Worm (Caenorhabditis elegans): Measurements from ENCODE around the gene sptl-2.

Gene sptl-2

DNA sequence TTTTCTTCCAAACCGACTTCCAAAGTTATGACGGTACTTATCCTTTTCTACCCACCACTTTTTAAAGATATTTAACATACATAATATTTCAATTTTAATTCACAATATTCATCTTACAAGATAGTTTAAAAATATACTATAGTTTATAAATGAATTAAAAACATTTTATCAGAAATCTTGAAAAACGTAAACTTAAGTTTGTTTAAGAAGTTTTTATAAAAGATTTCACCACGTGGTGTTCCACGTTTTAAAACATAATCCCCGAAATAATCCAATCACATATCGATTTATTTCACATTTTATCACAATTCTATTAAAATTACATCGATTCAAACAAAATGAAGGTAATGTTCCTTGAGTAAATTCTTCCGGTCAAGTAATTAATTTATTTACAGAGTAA is 29.7 kb downstream of the sptl-2 start, which contains the start of gene ZC513.3:
Gene ZC513.3, plus strand, starts transcription at position 301 of the 400 bp plus-strand sequence.
- TF ChIP-seq cog-1 (tag; optimal IDR thresholded peaks at IDR 0.05), result no peak
- TF ChIP-seq ztf-23 (GFP tag; IDR thresholded peaks at IDR 0.05), result no peak
- TF ChIP-seq T22C8.4 (GFP tag; IDR thresholded peaks at IDR 0.05), result no peak
- no peak for TF ChIP-seq tab-1 (GFP tag; IDR thresholded peaks at IDR 0.05)
- TF ChIP-seq ref-1 (GFP tag; conservative IDR thresholded peaks at IDR 0.05), result no peak
- TF ChIP-seq klf-2 (GFP tag; conservative IDR thresholded peaks at IDR 0.05), result no peak
- TF ChIP-seq ztf-29 (GFP tag; IDR thresholded peaks at IDR 0.05), result no peak
- TF ChIP-seq med-1 (GFP tag; optimal IDR thresholded peaks at IDR 0.05; ENCODE audit: insufficient read depth), result no peak
- no peak for TF ChIP-seq flt-1 (GFP tag; IDR thresholded peaks at IDR 0.05)

DNA sequence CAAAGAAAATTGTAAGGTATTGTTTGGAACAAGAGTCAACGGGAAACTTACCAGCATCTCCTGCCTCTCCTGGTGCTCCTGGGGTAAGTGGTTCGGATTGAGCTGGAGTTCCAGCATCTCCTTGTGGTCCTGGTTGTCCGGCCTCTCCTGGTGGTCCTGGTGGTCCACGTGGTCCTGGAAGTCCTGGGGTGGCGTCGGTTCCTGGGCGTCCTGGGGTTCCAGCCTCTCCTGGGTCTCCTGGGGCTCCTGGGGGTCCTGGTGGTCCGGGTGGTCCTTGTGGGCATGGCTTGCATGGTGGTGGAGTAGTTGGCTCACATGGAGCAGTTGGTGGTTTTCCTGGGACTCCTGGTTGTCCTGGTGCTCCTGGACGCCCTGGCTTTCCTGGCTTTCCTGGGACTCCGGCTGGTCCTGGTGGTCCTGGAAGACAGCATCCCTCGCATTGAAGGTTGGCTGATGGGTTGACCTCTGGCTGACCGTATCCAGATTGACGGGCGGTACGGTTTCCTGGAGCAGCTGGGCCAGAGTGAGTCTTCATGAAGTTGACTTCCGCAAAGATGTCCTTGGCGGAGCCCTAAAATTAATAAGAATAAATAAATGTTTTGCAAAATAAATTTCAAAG is 33.2 kb downstream of the sptl-2 start:
- TF ChIP-seq ztf-29 (GFP tag; IDR thresholded peaks at IDR 0.05), result no peak
- TF ChIP-seq ref-1 (GFP tag; conservative IDR thresholded peaks at IDR 0.05), result no peak
- no peak for TF ChIP-seq T22C8.4 (GFP tag; IDR thresholded peaks at IDR 0.05)
- TF ChIP-seq cog-1 (tag; optimal IDR thresholded peaks at IDR 0.05), result no peak
- no peak for TF ChIP-seq tab-1 (GFP tag; IDR thresholded peaks at IDR 0.05)
- no peak for TF ChIP-seq flt-1 (GFP tag; IDR thresholded peaks at IDR 0.05)
- no peak for TF ChIP-seq ztf-23 (GFP tag; IDR thresholded peaks at IDR 0.05)
- no peak for TF ChIP-seq med-1 (GFP tag; optimal IDR thresholded peaks at IDR 0.05; ENCODE audit: insufficient read depth)
- no peak for TF ChIP-seq klf-2 (GFP tag; conservative IDR thresholded peaks at IDR 0.05)

DNA sequence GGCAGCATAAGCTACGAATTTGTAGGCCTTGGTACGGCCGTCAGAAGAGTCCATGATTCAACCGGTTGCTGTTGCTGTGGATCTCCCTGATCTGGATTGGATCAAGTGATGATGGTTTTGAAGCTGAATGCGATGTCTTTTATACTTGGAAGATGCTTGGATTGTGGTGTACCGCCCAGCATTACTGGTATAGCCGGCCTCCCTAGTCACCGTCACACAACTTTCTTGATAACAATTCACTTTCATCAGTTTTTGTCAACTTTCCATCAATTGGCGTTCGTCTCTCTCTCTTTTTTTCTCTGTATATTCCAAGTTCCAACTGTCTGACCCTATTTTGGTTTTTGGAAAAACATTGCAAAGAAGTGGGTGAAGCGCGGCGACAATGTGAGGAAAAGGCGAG is 33.8 kb downstream of the sptl-2 start, which contains the start of gene col-43:
Gene col-43, minus strand, starts transcription at position 101 of the 400 bp plus-strand sequence.
- TF ChIP-seq ztf-29 (GFP tag; IDR thresholded peaks at IDR 0.05) (no peak), klf-2 (GFP tag; conservative IDR thresholded peaks at IDR 0.05) (no peak), tab-1 (GFP tag; IDR thresholded peaks at IDR 0.05) (no peak), ref-1 (GFP tag; conservative IDR thresholded peaks at IDR 0.05) (no peak)

DNA sequence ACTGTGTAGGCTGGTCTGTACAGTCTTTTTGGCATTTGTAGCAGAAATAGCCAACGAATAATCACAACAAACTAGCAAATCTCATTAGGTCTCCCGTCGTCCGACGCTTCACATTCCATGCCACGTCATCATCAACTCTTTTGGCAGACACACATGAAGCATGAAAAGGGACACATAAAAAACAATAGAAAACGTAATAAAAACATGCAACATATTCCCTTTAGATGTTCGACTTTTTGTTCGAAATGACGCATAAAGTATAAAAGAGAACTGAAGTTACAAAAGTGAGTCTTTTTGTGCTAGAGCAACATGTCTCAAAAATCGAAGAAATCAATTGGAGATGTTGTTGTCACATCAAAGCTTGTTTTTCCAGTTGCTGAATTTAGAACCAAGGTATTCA is 34.8 kb downstream of the sptl-2 start, which contains the start of gene sth-1:
Gene sth-1, plus strand, starts transcription at position 301 of the 400 bp plus-strand sequence.
- TF ChIP-seq med-1 (GFP tag; optimal IDR thresholded peaks at IDR 0.05; ENCODE audit: insufficient read depth) (no peak), klf-2 (GFP tag; conservative IDR thresholded peaks at IDR 0.05) (no peak), ztf-29 (GFP tag; IDR thresholded peaks at IDR 0.05) (no peak), ref-1 (GFP tag; conservative IDR thresholded peaks at IDR 0.05) (no peak), tab-1 (GFP tag; IDR thresholded peaks at IDR 0.05) (no peak)

DNA sequence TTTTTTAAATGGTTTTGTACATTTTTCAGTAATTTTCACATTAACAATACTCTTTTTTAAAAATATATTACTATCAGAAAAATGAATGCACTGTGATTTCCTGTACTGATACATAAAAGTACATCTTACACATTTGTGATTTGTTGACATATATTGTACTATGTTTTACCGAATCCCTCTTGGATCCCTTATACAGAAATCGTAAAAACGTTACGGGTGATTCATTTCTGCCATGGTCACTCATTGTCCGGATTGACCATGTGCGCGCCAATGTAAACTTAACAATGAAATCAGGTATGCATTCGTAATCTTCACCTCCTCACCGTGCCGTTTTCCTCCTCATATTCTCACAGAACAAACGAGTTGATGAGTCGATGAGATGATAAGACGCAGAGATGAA is 37.1 kb downstream of the sptl-2 start, which contains the start of gene ZC513.2:
Gene ZC513.2, plus strand, starts transcription at position 301 of the 400 bp plus-strand sequence.
- TF ChIP-seq tab-1 (GFP tag; IDR thresholded peaks at IDR 0.05), result no peak
- no peak for TF ChIP-seq med-1 (GFP tag; optimal IDR thresholded peaks at IDR 0.05; ENCODE audit: insufficient read depth)
- no peak for TF ChIP-seq ztf-23 (GFP tag; IDR thresholded peaks at IDR 0.05)
- TF ChIP-seq ref-1 (GFP tag; conservative IDR thresholded peaks at IDR 0.05), result no peak
- TF ChIP-seq klf-2 (GFP tag; conservative IDR thresholded peaks at IDR 0.05), result no peak
- TF ChIP-seq T22C8.4 (GFP tag; IDR thresholded peaks at IDR 0.05), result no peak
- TF ChIP-seq flt-1 (GFP tag; IDR thresholded peaks at IDR 0.05), result no peak

DNA sequence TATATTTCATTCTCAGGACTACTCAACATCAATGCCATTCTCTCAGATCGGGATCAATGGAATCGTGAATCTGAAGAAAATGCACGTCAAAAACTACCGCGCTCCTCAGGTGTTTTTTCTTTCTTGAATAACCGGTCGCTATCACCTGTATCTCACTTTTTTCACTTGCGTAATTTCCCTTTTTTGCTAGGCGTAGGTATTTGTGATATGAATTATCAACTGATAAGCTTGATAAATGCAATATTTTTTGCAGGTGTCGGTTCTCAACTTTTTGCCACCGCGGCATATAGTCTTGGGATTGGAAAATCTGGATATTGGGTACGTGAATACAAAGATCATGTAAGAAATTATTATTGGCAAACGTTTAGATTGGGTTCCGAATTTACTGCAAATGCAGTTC is 38.2 kb downstream of the sptl-2 start:
- TF ChIP-seq T22C8.4 (GFP tag; IDR thresholded peaks at IDR 0.05) (no peak), cog-1 (tag; optimal IDR thresholded peaks at IDR 0.05) (no peak), ztf-23 (GFP tag; IDR thresholded peaks at IDR 0.05) (no peak), med-1 (GFP tag; optimal IDR thresholded peaks at IDR 0.05; ENCODE audit: insufficient read depth) (no peak), flt-1 (GFP tag; IDR thresholded peaks at IDR 0.05) (no peak), klf-2 (GFP tag; conservative IDR thresholded peaks at IDR 0.05) (no peak), ref-1 (GFP tag; conservative IDR thresholded peaks at IDR 0.05) (no peak), tab-1 (GFP tag; IDR thresholded peaks at IDR 0.05) (no peak), ztf-29 (GFP tag; IDR thresholded peaks at IDR 0.05) (no peak)

DNA sequence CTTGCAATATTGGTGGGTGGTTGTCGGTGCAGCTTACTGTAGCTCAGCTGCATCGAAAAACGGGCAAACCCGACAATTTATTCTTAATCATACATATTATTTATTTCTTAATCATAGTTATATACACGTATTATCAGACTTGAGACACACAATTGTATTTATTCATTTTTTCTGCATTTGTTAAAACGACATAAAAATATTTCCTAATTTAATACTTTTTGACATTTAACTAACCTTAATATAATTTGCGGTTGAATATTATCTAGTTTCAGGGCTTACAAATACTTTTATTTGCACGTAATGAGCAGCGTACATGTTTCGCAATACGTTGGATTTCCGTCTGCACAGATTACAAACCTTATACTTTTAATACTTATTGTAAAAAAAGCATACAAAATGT is 41.4 kb downstream of the sptl-2 start, which contains the start of gene str-138:
Gene str-138, plus strand, starts transcription at position 301 of the 400 bp plus-strand sequence.
- TF ChIP-seq T22C8.4 (GFP tag; IDR thresholded peaks at IDR 0.05) (no peak), flt-1 (GFP tag; IDR thresholded peaks at IDR 0.05) (no peak), cog-1 (tag; optimal IDR thresholded peaks at IDR 0.05) (no peak), ztf-29 (GFP tag; IDR thresholded peaks at IDR 0.05) (no peak), ztf-23 (GFP tag; IDR thresholded peaks at IDR 0.05) (no peak), klf-2 (GFP tag; conservative IDR thresholded peaks at IDR 0.05) (no peak), tab-1 (GFP tag; IDR thresholded peaks at IDR 0.05) (no peak), ref-1 (GFP tag; conservative IDR thresholded peaks at IDR 0.05) (no peak), med-1 (GFP tag; optimal IDR thresholded peaks at IDR 0.05; ENCODE audit: insufficient read depth) (no peak)

DNA sequence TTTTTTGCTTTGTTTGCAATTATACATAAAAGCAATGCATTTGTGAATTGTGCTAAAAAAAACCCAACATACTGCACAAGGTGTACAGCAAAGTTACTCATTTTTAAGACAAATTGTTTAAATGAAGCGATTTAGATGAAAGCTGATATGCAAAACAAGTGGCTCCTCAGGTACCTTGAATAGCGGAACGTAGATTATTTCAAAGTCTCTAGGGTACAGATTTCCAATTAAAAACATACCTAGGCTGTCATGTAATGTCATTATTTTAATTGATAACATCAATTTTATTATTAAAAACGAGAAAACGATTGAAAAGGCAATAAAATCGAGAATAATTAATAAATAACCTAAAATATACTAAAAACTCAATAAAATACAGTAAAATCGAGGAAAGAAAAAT is 45.1 kb downstream of the sptl-2 start, which contains the start of gene str-139:
Gene str-139, minus strand, starts transcription at position 101 of the 400 bp plus-strand sequence.
- TF ChIP-seq klf-2 (GFP tag; conservative IDR thresholded peaks at IDR 0.05) (no peak), ztf-23 (GFP tag; IDR thresholded peaks at IDR 0.05) (no peak), med-1 (GFP tag; optimal IDR thresholded peaks at IDR 0.05; ENCODE audit: insufficient read depth) (no peak), ref-1 (GFP tag; conservative IDR thresholded peaks at IDR 0.05) (no peak), cog-1 (tag; optimal IDR thresholded peaks at IDR 0.05) (no peak), ztf-29 (GFP tag; IDR thresholded peaks at IDR 0.05) (no peak), flt-1 (GFP tag; IDR thresholded peaks at IDR 0.05) (no peak), tab-1 (GFP tag; IDR thresholded peaks at IDR 0.05) (no peak), T22C8.4 (GFP tag; IDR thresholded peaks at IDR 0.05) (no peak)

DNA sequence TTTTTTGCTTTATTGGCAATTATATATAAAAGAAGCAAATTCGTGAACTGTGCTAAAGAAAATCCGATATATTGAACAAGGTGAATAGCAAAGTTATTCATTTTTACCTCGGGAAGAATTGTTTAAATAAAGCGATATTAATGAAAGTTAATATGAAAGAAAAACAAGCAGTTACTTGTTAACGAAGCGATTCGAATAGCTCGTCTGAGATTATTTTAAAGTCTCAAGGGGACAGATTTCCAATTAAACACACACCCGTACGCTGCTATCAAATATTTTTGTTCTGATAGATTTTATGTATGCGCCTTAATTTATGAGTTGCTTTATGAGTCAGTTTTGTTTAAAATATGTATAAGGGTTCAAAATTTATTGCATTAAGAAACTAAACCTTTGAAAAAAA is 50.8 kb downstream of the sptl-2 start, which contains the start of gene str-140:
Gene str-140, minus strand, starts transcription at position 101 of the 400 bp plus-strand sequence.
- TF ChIP-seq tab-1 (GFP tag; IDR thresholded peaks at IDR 0.05) (no peak), ztf-23 (GFP tag; IDR thresholded peaks at IDR 0.05) (no peak), ztf-29 (GFP tag; IDR thresholded peaks at IDR 0.05) (no peak), klf-2 (GFP tag; conservative IDR thresholded peaks at IDR 0.05) (no peak), ref-1 (GFP tag; conservative IDR thresholded peaks at IDR 0.05) (no peak), T22C8.4 (GFP tag; IDR thresholded peaks at IDR 0.05) (no peak), med-1 (GFP tag; optimal IDR thresholded peaks at IDR 0.05; ENCODE audit: insufficient read depth) (no peak), flt-1 (GFP tag; IDR thresholded peaks at IDR 0.05) (no peak), cog-1 (tag; optimal IDR thresholded peaks at IDR 0.05) (no peak)

Data from whole organism, midembryonic.